Worm (Caenorhabditis elegans) whole organism, early embryonic: ENCODE data around the gene F13A2.3.

Experiments
- aly-1 ChIP-seq: sonication (generic microtip); optimal IDR thresholded peaks from 2 replicates; lab custom pipeline; 2016; ENCODE audit warnings: missing genetic modification characterization, missing compliant biosample characterization
- ama-1 ChIP-seq: fragments of 150-350 bp; optimal IDR thresholded peaks from 2 replicates; lab custom pipeline; 2014
- sea-1 ChIP-seq: fragments of 200-800 bp; sonication (Bioruptor generic); conservative IDR thresholded peaks from 2 replicates; pipeline ENCODE4 v1.3.6; 2022; ENCODE audit warnings: missing genetic modification characterization, missing compliant biosample characterization

ce11 chrV:4398127-4398526, 2.0 kb upstream of the F13A2.3 start:
- TF ChIP-seq aly-1 = no peak
- TF ChIP-seq ama-1 (lab: Kevin White, UChicago) = no peak
- no peak for TF ChIP-seq sea-1 (GFP tag; lab: Robert Waterston, UW)
